Worm (Caenorhabditis elegans) whole organism, late embryonic: ENCODE measurements around the gene lin-37.

ENCODE experiments used
- fkh-10 ChIP-seq: fragments of 150-350 bp; optimal IDR thresholded peaks from 2 replicates; lab custom pipeline; 2014; ENCODE audit warnings: missing biosample characterization, missing genetic modification reagents, missing genetic modification characterization
- nhr-11 ChIP-seq: fragments of 150-350 bp; optimal IDR thresholded peaks from 2 replicates; lab custom pipeline; 2014; ENCODE audit warnings: missing biosample characterization, missing genetic modification characterization
- npax-4 ChIP-seq: sonication (generic microtip); optimal IDR thresholded peaks from 2 replicates; lab custom pipeline; 2016; ENCODE audit warnings: missing genetic modification characterization, missing compliant biosample characterization
- pqm-1 ChIP-seq: sonication (generic microtip); optimal IDR thresholded peaks from 2 replicates; lab custom pipeline; 2016; ENCODE audit warnings: missing genetic modification characterization, missing compliant biosample characterization

- TF ChIP-seq pqm-1, result no peak
- TF ChIP-seq fkh-10, result no peak
- no peak for TF ChIP-seq nhr-11 (tag; lab: Kevin White, UChicago)
- TF ChIP-seq npax-4 (tag; lab: Kevin White, UChicago), result no peak
Observed at ce11 chrIII:7107965-7108364, 35.6 kb upstream of the lin-37 start, which contains the start of gene odd-1.
